Worm (Caenorhabditis elegans) whole organism, early embryonic: ENCODE results near the gene F31E8.5.
A peak's percentile ranks its signal among the peaks of the same experiment; 100 is the strongest.

Experiments
- B0310.2 ChIP-seq: sonication (generic microtip); optimal IDR thresholded peaks from 2 replicates; lab custom pipeline; 2016; ENCODE audit warnings: mild to moderate bottlenecking, missing genetic modification characterization, missing compliant biosample characterization
- F13C5.2 ChIP-seq: sonication (generic microtip); optimal IDR thresholded peaks from 2 replicates; lab custom pipeline; 2017; ENCODE audit warnings: mild to moderate bottlenecking, missing genetic modification characterization, inconsistent platforms, missing compliant biosample characterization
- aly-1 ChIP-seq: sonication (generic microtip); optimal IDR thresholded peaks from 2 replicates; lab custom pipeline; 2016; ENCODE audit warnings: missing genetic modification characterization, missing compliant biosample characterization
- ama-1 ChIP-seq: fragments of 150-350 bp; optimal IDR thresholded peaks from 2 replicates; lab custom pipeline; 2014
- ceh-36 ChIP-seq: sonication (generic microtip); optimal IDR thresholded peaks from 2 replicates; lab custom pipeline; 2016; ENCODE audit warnings: missing genetic modification characterization, inconsistent platforms, missing compliant biosample characterization
- ets-7 ChIP-seq: sonication (generic microtip); optimal IDR thresholded peaks from 2 replicates; lab custom pipeline; 2016; ENCODE audit warnings: missing genotype, missing genetic modification characterization, missing compliant biosample characterization
- flt-1 ChIP-seq: fragments of 200-800 bp; sonication (Bioruptor generic); IDR thresholded peaks from 2 replicates; pipeline ENCODE4 v1.3.6; 2022; ENCODE audit warnings: missing genetic modification characterization, missing compliant biosample characterization
- hmbx-1 ChIP-seq: sonication (generic microtip); optimal IDR thresholded peaks from 2 replicates; lab custom pipeline; 2016; ENCODE audit warnings: mild to moderate bottlenecking, missing genetic modification characterization, missing compliant biosample characterization
- hmg-4 ChIP-seq: fragments of 200-800 bp; sonication (Bioruptor generic); optimal IDR thresholded peaks from 2 replicates; lab custom pipeline; 2018; ENCODE audit warnings: mild to moderate bottlenecking, missing genetic modification characterization, missing compliant biosample characterization
- hnd-1 ChIP-seq: sonication (generic microtip); optimal IDR thresholded peaks from 2 replicates; lab custom pipeline; 2016; ENCODE audit warnings: missing genetic modification characterization, missing compliant biosample characterization
- pes-1 ChIP-seq: fragments of 200-800 bp; sonication (Bioruptor generic); IDR thresholded peaks from 2 replicates; pipeline ENCODE4 v1.3.6; 2022; ENCODE audit warnings: missing genetic modification reagents, missing genetic modification characterization, missing compliant biosample characterization
- scrt-1 ChIP-seq: fragments of 200-800 bp; sonication (Bioruptor generic); IDR thresholded peaks from 2 replicates; pipeline ENCODE4 v1.3.6; 2022; ENCODE audit warnings: missing genetic modification characterization, missing compliant biosample characterization
- sea-1 ChIP-seq: fragments of 200-800 bp; sonication (Bioruptor generic); conservative IDR thresholded peaks from 2 replicates; pipeline ENCODE4 v1.3.6; 2022; ENCODE audit warnings: missing genetic modification characterization, missing compliant biosample characterization
- tbx-11 ChIP-seq: fragments of 200-800 bp; sonication (Bioruptor generic); IDR thresholded peaks from 2 replicates; pipeline ENCODE4 v1.3.6; 2022; ENCODE audit warnings: missing genetic modification characterization, missing compliant biosample characterization
- tbx-37 ChIP-seq: fragments of 200-800 bp; sonication (Bioruptor generic); conservative IDR thresholded peaks from 2 replicates; pipeline ENCODE4 v1.3.6; 2022; ENCODE audit warnings: missing genetic modification reagents, missing genetic modification characterization, missing compliant biosample characterization
- tra-4 ChIP-seq: sonication (generic microtip); optimal IDR thresholded peaks from 2 replicates; lab custom pipeline; 2017; ENCODE audit warnings: missing genetic modification characterization, missing compliant biosample characterization

F31E8.5 gene

ce11 chrII:6830012-6830411 lies 22.9 kb upstream of the F31E8.5 start:
- TF ChIP-seq ceh-36 (tag; lab: Kevin White, UChicago) (peak; percentile 45), sea-1 (GFP tag; lab: Robert Waterston, UW) (no peak)

DNA sequence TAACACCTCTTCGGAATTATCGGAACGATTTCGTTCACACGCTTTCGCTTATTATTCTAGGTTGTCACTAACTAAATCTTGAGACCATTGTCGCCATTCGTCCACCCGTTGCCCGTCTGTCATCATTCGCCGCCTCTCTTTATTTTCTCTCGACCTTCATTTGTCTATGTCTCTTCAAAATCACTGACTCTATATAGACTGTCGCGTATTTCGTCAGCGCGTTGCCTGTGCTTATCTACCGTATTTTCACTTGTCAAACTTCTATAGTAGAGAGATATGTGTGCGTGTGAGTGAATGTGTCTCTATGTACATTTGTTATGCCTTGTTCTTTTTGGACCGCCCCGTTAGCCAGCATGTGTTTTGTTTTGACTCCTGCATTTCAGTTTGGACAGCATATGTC lies 22.0 kb upstream of the F31E8.5 start:
- TF ChIP-seq pes-1 (GFP tag; lab: Robert Waterston, UW) (no peak), ceh-36 (tag; lab: Kevin White, UChicago) (no peak), ets-7 (tag; lab: Kevin White, UChicago) (no peak), hnd-1 (tag; lab: Kevin White, UChicago) (no peak), flt-1 (GFP tag; lab: Robert Waterston, UW) (no peak), aly-1 (no peak)

DNA sequence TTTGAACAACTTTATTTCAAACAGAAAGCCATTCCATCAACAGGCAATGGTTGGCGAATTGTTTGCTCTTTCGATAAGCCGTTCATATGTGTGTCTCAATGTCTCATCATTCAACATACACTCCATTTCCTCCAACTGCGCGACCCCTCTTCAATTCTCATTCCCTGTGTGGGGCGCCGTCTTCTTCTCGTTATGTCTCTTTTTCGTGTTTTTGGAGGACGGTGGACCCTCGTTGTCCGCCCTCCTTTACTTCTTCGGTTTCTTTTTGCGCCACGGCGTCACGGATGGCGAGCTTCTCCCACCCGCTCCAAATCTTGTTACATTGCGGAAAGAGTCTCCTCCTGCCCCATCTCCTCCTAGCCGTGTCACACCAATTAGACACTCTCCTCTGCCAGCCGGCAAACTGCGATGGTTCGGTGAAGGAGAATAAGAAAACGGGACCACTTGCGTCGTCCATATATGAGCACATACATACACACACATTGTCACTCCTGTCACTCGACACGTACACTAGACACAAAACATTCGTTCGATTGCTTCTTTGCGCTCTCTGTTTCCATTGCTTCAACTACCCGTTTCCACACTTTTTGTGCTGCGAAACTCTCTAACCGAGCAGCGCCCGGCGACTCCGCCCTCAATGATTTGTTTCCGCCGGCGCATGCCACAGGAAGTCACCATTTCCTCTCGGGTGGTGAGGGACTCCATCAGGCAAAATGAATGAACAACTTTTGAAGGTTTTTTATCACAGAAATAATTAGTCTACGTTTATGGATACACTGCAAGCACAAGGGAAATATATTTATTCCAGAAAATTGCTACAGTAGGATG lies 21.2 kb upstream of the F31E8.5 start:
- TF ChIP-seq F13C5.2 (tag; lab: Kevin White, UChicago) (no peak), ceh-36 (tag; lab: Kevin White, UChicago) (peak; percentile 50), tbx-37 (GFP tag; lab: Robert Waterston, UW) (0 out of 2 replicates have a peak, but pooled peaks have one; percentile 35), hmg-4 (GFP tag; lab: Kevin White, UChicago) (peak; percentile 43), hnd-1 (tag; lab: Kevin White, UChicago) (no peak)

DNA sequence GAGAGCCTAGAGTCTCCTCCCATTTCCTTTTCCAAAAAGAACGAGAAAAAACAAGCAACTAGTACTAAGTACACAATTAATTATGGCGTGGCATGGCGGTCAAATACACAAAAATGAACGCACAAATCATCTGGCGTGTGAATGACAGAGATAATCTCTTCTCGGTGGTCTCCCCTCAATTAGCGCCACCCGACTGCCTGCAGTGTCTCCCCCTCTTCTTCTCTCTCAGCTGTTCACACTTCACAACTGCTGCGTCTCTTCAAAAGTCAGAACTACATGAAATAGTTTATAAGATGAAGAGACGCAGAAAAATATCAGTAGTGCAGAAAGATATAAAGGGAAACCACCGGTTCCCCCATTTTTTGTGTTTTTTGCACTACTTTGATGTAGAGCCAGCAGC lies 20.3 kb upstream of the F31E8.5 start:
- TF ChIP-seq ceh-36 (tag; lab: Kevin White, UChicago) (peak; percentile 88), hmg-4 (GFP tag; lab: Kevin White, UChicago) (peak; percentile 30), tra-4 (tag; lab: Kevin White, UChicago) (no peak)

DNA sequence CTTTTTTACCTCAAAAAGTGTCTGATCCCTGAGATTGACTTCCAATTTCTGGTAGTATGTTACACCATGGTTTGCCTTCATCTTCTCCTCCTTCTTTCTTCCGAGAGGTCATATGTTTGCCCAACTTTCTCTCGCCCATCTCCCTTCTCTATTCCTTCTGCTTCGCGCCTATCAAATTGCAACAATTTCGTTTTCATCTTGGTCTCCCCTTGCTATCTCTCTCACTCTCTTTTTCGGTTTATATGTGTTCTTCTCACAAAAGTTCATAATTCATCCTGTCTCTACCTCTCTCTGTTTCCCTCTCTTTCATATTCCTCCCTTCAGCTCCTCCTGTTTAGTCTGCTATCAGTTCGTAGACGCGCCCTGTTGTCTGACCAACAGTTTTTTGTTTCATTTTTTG lies 19.7 kb upstream of the F31E8.5 start:
- no peak for TF ChIP-seq hmg-4 (GFP tag; lab: Kevin White, UChicago)
- TF ChIP-seq flt-1 (GFP tag; lab: Robert Waterston, UW): no peak
- no peak for TF ChIP-seq aly-1
- TF ChIP-seq hmbx-1 (tag; lab: Kevin White, UChicago): no peak
- no peak for TF ChIP-seq tbx-11 (GFP tag; lab: Robert Waterston, UW)
- TF ChIP-seq tbx-37 (GFP tag; lab: Robert Waterston, UW): no peak
- TF ChIP-seq ets-7 (tag; lab: Kevin White, UChicago): no peak
- TF ChIP-seq F13C5.2 (tag; lab: Kevin White, UChicago): no peak
- no peak for TF ChIP-seq scrt-1 (GFP tag; lab: Robert Waterston, UW)
- no peak for TF ChIP-seq B0310.2
- TF ChIP-seq pes-1 (GFP tag; lab: Robert Waterston, UW): no peak

- TF ChIP-seq ceh-36 (tag; lab: Kevin White, UChicago) (peak; percentile 68), hmg-4 (GFP tag; lab: Kevin White, UChicago) (peak; percentile 42), flt-1 (GFP tag; lab: Robert Waterston, UW) (peak; percentile 38; the same call in 1 of the 2 replicates), B0310.2 (no peak), hnd-1 (tag; lab: Kevin White, UChicago) (no peak), pes-1 (GFP tag; lab: Robert Waterston, UW) (no peak), ama-1 (no peak)
Observed at ce11 chrII:6825732-6826131, 18.7 kb upstream of the F31E8.5 start.

ce11 chrII:6824524-6824923 lies 17.5 kb upstream of the F31E8.5 start:
- no peak for TF ChIP-seq B0310.2
- no peak for TF ChIP-seq flt-1 (GFP tag; lab: Robert Waterston, UW)
- TF ChIP-seq hmbx-1 (tag; lab: Kevin White, UChicago): no peak
- TF ChIP-seq pes-1 (GFP tag; lab: Robert Waterston, UW): no peak
- no peak for TF ChIP-seq aly-1
- TF ChIP-seq hmg-4 (GFP tag; lab: Kevin White, UChicago): no peak
- no peak for TF ChIP-seq sea-1 (GFP tag; lab: Robert Waterston, UW)
- TF ChIP-seq tra-4 (tag; lab: Kevin White, UChicago): no peak
- TF ChIP-seq tbx-11 (GFP tag; lab: Robert Waterston, UW): no peak
- TF ChIP-seq hnd-1 (tag; lab: Kevin White, UChicago): no peak

DNA sequence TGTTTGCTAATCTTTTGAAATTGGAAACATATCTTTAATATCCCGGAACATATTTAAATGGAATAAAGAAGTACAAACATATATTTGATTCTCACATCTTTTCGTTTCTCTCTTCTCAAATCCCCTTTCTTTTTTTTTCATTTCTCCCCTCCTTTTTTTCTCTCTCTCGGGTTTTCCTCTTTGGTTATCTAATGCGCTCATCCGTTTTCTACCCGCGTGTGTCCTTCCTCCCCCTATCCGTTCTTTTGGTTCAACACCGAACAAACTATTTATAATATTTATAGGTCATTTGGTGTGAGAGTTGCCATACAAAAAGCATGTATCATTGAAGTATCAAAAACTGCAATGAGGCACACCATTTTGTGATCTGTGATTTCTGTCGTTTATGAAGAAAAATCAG lies 16.9 kb upstream of the F31E8.5 start:
- TF ChIP-seq hmg-4 (GFP tag; lab: Kevin White, UChicago) (no peak), F13C5.2 (tag; lab: Kevin White, UChicago) (peak; percentile 4)

ce11 chrII:6823233-6823632 lies 16.2 kb upstream of the F31E8.5 start:
- no peak for TF ChIP-seq tra-4 (tag; lab: Kevin White, UChicago)
- TF ChIP-seq B0310.2: no peak
- no peak for TF ChIP-seq hmg-4 (GFP tag; lab: Kevin White, UChicago)
- TF ChIP-seq tbx-37 (GFP tag; lab: Robert Waterston, UW): no peak
- TF ChIP-seq flt-1 (GFP tag; lab: Robert Waterston, UW): no peak
- TF ChIP-seq F13C5.2 (tag; lab: Kevin White, UChicago): no peak
- TF ChIP-seq aly-1: no peak
- no peak for TF ChIP-seq scrt-1 (GFP tag; lab: Robert Waterston, UW)
- no peak for TF ChIP-seq tbx-11 (GFP tag; lab: Robert Waterston, UW)
- no peak for TF ChIP-seq sea-1 (GFP tag; lab: Robert Waterston, UW)
- TF ChIP-seq pes-1 (GFP tag; lab: Robert Waterston, UW): no peak
